Fruit fly (Drosophila melanogaster) whole organism, embryonic: ENCODE results near the gene CG14395.
A peak's percentile ranks its signal among the peaks of the same experiment; 100 is the strongest.

Source experiments
- Awh ChIP-seq: fragments of 200-800 bp; sonication (Bioruptor generic); IDR thresholded peaks from 2 replicates; pipeline ENCODE4, ENCODE4 v1.3.6; 2022; ENCODE audit warnings: missing biosample characterization, missing genetic modification characterization
- BEAF-32 ChIP-seq: fragments of 200-800 bp; sonication (Bioruptor generic); optimal IDR thresholded peaks from 3 replicates; lab custom pipeline; 2017; ENCODE audit warnings: missing biosample characterization, missing genetic modification characterization, mild to moderate bottlenecking, moderate library complexity, missing genetic modification reagents
- CG10209 ChIP-seq: fragments of 200-800 bp; sonication (Bioruptor generic); optimal IDR thresholded peaks from 3 replicates; lab custom pipeline; 2017; ENCODE audit warnings: missing biosample characterization, mild to moderate bottlenecking, missing genetic modification characterization, missing genetic modification reagents
- CG11398 ChIP-seq: fragments of 200-800 bp; sonication (Bioruptor generic); optimal IDR thresholded peaks from 2 replicates; lab custom pipeline; 2016; ENCODE audit warnings: missing biosample characterization, missing genetic modification characterization
- CG12104 ChIP-seq: fragments of 200-800 bp; sonication (Bioruptor generic); optimal IDR thresholded peaks from 3 replicates; lab custom pipeline; 2016; ENCODE audit warnings: missing biosample characterization, missing genetic modification characterization
- CG12391 ChIP-seq: fragments of 200-800 bp; sonication (Bioruptor generic); optimal IDR thresholded peaks from 3 replicates; lab custom pipeline; 2018; ENCODE audit warnings: missing biosample characterization, mild to moderate bottlenecking, missing genetic modification characterization, moderate library complexity
- CG12942 ChIP-seq: fragments of 200-800 bp; sonication (Bioruptor generic); optimal IDR thresholded peaks from 3 replicates; lab custom pipeline; 2016; ENCODE audit warnings: missing biosample characterization, missing genetic modification characterization
- CG13287 ChIP-seq: fragments of 200-800 bp; sonication (Bioruptor generic); IDR thresholded peaks from 2 replicates; pipeline ENCODE4 v1.3.6; 2022; ENCODE audit warnings: missing biosample characterization, missing genetic modification characterization; ENCODE audit not compliant: partially characterized antibody
- CG14014 ChIP-seq: fragments of 200-800 bp; sonication (Bioruptor generic); IDR thresholded peaks from 2 replicates; pipeline ENCODE4 v1.3.6; 2022; ENCODE audit warnings: missing biosample characterization, missing genetic modification characterization
- CG15479 ChIP-seq: fragments of 200-800 bp; sonication (Bioruptor generic); optimal IDR thresholded peaks from 3 replicates; lab custom pipeline; 2019; ENCODE audit warnings: missing biosample characterization, mild to moderate bottlenecking, missing genetic modification characterization, moderate library complexity
- CG15601 ChIP-seq: fragments of 200-800 bp; sonication (Bioruptor generic); optimal IDR thresholded peaks from 3 replicates; lab custom pipeline; 2019; ENCODE audit warnings: missing biosample characterization, mild to moderate bottlenecking, missing genetic modification characterization, moderate library complexity
- CG31224 ChIP-seq: fragments of 200-800 bp; sonication (Bioruptor generic); IDR thresholded peaks from 2 replicates; pipeline ENCODE4 v1.3.6; 2022; ENCODE audit warnings: missing biosample characterization, missing genetic modification characterization
- CG32532 ChIP-seq: fragments of 200-800 bp; sonication (Bioruptor generic); IDR thresholded peaks from 2 replicates; pipeline ENCODE4 v1.3.6; 2022; ENCODE audit warnings: missing biosample characterization, missing genetic modification characterization
- CG33557 ChIP-seq: fragments of 200-800 bp; sonication (Bioruptor generic); optimal IDR thresholded peaks from 2 replicates; lab custom pipeline; 2019; ENCODE audit warnings: missing biosample characterization, mild to moderate bottlenecking, missing genetic modification characterization, moderate library complexity
- CG3726 ChIP-seq: fragments of 200-800 bp; sonication (Bioruptor generic); IDR thresholded peaks from 3 replicates; pipeline ENCODE4, ENCODE4 v1.3.6; 2022; ENCODE audit warnings: missing biosample characterization, missing genetic modification characterization
- CG4424 ChIP-seq: fragments of 200-800 bp; sonication (Bioruptor generic); optimal IDR thresholded peaks from 3 replicates; lab custom pipeline; 2016; ENCODE audit warnings: missing biosample characterization, missing genetic modification characterization
- CG4820 ChIP-seq: fragments of 200-800 bp; sonication (Bioruptor generic); optimal IDR thresholded peaks from 3 replicates; lab custom pipeline; 2016; ENCODE audit warnings: missing biosample characterization, missing genetic modification characterization
- CG6813 ChIP-seq: fragments of 200-800 bp; sonication (Bioruptor generic); optimal IDR thresholded peaks from 2 replicates; lab custom pipeline; 2017; ENCODE audit warnings: missing biosample characterization, missing genetic modification characterization, mild to moderate bottlenecking, moderate library complexity, missing genetic modification reagents
- CG7372 ChIP-seq: fragments of 200-800 bp; sonication (Bioruptor generic); IDR thresholded peaks from 2 replicates; pipeline ENCODE4 v1.3.6; 2022; ENCODE audit warnings: missing biosample characterization, missing genetic modification characterization
- CG9932 ChIP-seq: fragments of 200-800 bp; sonication (Bioruptor generic); IDR thresholded peaks from 2 replicates; pipeline ENCODE4 v1.3.6; 2022; ENCODE audit warnings: missing biosample characterization, missing genetic modification characterization
- Doc3 ChIP-seq: fragments of 200-800 bp; sonication (Bioruptor generic); IDR thresholded peaks from 3 replicates; pipeline ENCODE4 v1.3.6; 2022; ENCODE audit warnings: missing biosample characterization, missing genetic modification characterization; ENCODE audit not compliant: partially characterized antibody
- Dp ChIP-seq: fragments of 200-800 bp; sonication (Bioruptor generic); optimal IDR thresholded peaks from 2 replicates; lab custom pipeline; 2018; ENCODE audit warnings: missing biosample characterization, mild to moderate bottlenecking, missing genetic modification characterization, moderate library complexity
- E2f2 ChIP-seq: fragments of 200-800 bp; sonication (Bioruptor generic); IDR thresholded peaks from 2 replicates; pipeline ENCODE4 v1.3.6; 2022; ENCODE audit warnings: missing biosample characterization, missing genetic modification characterization
- ERR ChIP-seq: fragments of 200-800 bp; sonication (Bioruptor generic); optimal IDR thresholded peaks from 2 replicates; lab custom pipeline; 2016; ENCODE audit warnings: missing biosample characterization, missing genetic modification characterization
- Fer2 ChIP-seq: fragments of 200-800 bp; sonication (Bioruptor generic); optimal IDR thresholded peaks from 2 replicates; lab custom pipeline; 2018; ENCODE audit warnings: missing biosample characterization, mild to moderate bottlenecking, missing genetic modification characterization, moderate library complexity
- Lhr ChIP-seq: fragments of 200-800 bp; sonication (Bioruptor generic); optimal IDR thresholded peaks from 3 replicates; lab custom pipeline; 2017; ENCODE audit warnings: mild to moderate bottlenecking, missing biosample characterization, missing genetic modification reagents, missing genetic modification characterization
- Mad ChIP-seq: fragments of 200-800 bp; sonication (Bioruptor generic); optimal IDR thresholded peaks from 2 replicates; lab custom pipeline; 2016; ENCODE audit warnings: missing biosample characterization, missing genetic modification characterization
- Poxn ChIP-seq: fragments of 200-800 bp; sonication (Bioruptor generic); IDR thresholded peaks from 2 replicates; pipeline ENCODE4 v1.3.6; 2022; ENCODE audit warnings: missing biosample characterization, missing genetic modification characterization
- Rfx ChIP-seq: fragments of 200-800 bp; sonication (Bioruptor generic); IDR thresholded peaks from 2 replicates; pipeline ENCODE4 v1.3.6; 2022; ENCODE audit warnings: missing biosample characterization, missing genetic modification characterization
- Scr ChIP-seq: fragments of 200-800 bp; sonication (Bioruptor generic); IDR thresholded peaks from 2 replicates; pipeline ENCODE4 v1.3.6; 2022; ENCODE audit warnings: missing biosample characterization, missing genetic modification characterization; ENCODE audit not compliant: partially characterized antibody
- Xrp1 ChIP-seq: fragments of 200-800 bp; sonication (Bioruptor generic); IDR thresholded peaks from 2 replicates; pipeline ENCODE4 v1.3.6; 2022; ENCODE audit warnings: missing biosample characterization, missing genetic modification characterization
- br ChIP-seq: fragments of >200 bp; optimal IDR thresholded peaks from 2 replicates; lab custom pipeline; 2017
- bsh ChIP-seq, 2 experiments: fragments of 200-800 bp; sonication (Bioruptor generic); optimal IDR thresholded peaks; 2 replicates each; lab custom pipeline; 2017 to 2018; ENCODE audit warnings: mild to moderate bottlenecking in 2 of 2, missing biosample characterization in 2 of 2, missing genetic modification characterization in 2 of 2, moderate library complexity in 1 of 2
- chif ChIP-seq, 2 experiments: fragments of 200-800 bp; sonication (Bioruptor generic); optimal IDR thresholded peaks; 3 replicates each; lab custom pipeline; 2016; ENCODE audit warnings: missing biosample characterization in 2 of 2, missing genetic modification characterization in 2 of 2
- cwo ChIP-seq: fragments of 200-800 bp; sonication (Bioruptor generic); optimal IDR thresholded peaks from 3 replicates; lab custom pipeline; 2017; ENCODE audit warnings: missing biosample characterization, missing genetic modification characterization, mild to moderate bottlenecking, moderate library complexity, missing genetic modification reagents
- dan ChIP-seq: fragments of 200-800 bp; sonication (Bioruptor generic); IDR thresholded peaks from 2 replicates; pipeline ENCODE4 v1.3.6; 2022; ENCODE audit warnings: missing biosample characterization, missing genetic modification characterization
- dati ChIP-seq: fragments of 200-800 bp; sonication (Bioruptor generic); IDR thresholded peaks from 2 replicates; pipeline ENCODE4 v1.3.6; 2022; ENCODE audit warnings: missing biosample characterization, missing genetic modification characterization
- dimm ChIP-seq: fragments of 200-800 bp; sonication (Bioruptor generic); IDR thresholded peaks from 2 replicates; pipeline ENCODE4 v1.3.6; 2022; ENCODE audit warnings: missing biosample characterization, missing genetic modification characterization
- disco-r ChIP-seq: fragments of 200-800 bp; sonication (Bioruptor generic); optimal IDR thresholded peaks from 2 replicates; lab custom pipeline; 2016; ENCODE audit warnings: missing biosample characterization, missing genetic modification characterization
- fd3F ChIP-seq: fragments of 200-800 bp; sonication (Bioruptor generic); optimal IDR thresholded peaks from 2 replicates; lab custom pipeline; 2018; ENCODE audit warnings: missing biosample characterization, mild to moderate bottlenecking, missing genetic modification characterization, moderate library complexity
- hth ChIP-seq: fragments of >200 bp; optimal IDR thresholded peaks from 2 replicates; lab custom pipeline; 2017; ENCODE audit warnings: inconsistent platforms
- mam ChIP-seq: fragments of 200-800 bp; sonication (Bioruptor generic); optimal IDR thresholded peaks from 3 replicates; lab custom pipeline; 2016; ENCODE audit warnings: missing biosample characterization, missing genetic modification characterization
- phol ChIP-seq: fragments of 200-800 bp; sonication (Bioruptor generic); optimal IDR thresholded peaks from 3 replicates; lab custom pipeline; 2018; ENCODE audit warnings: missing biosample characterization, mild to moderate bottlenecking, missing genetic modification characterization, moderate library complexity
- pnt ChIP-seq: fragments of 200-800 bp; sonication (Bioruptor generic); optimal IDR thresholded peaks from 3 replicates; lab custom pipeline; 2016; ENCODE audit warnings: missing biosample characterization, missing genetic modification characterization
- prd ChIP-seq, 3 experiments: fragments of >200 bp in 2 of 3; fragments of 200-800 bp in 1 of 3; sonication (Bioruptor generic) in 1 of 3; optimal IDR thresholded peaks in 2 of 3; IDR thresholded peaks in 1 of 3; 2 replicates in 2 of 3; 3 replicates in 1 of 3; pipeline versions ENCODE4 v1.3.6 to Lab custom; 2017 to 2022; ENCODE audit warnings: missing biosample characterization in 1 of 3, missing genetic modification characterization in 1 of 3
- salm ChIP-seq: fragments of 200-800 bp; sonication (Bioruptor generic); optimal IDR thresholded peaks from 2 replicates; lab custom pipeline; 2018; ENCODE audit warnings: missing biosample characterization, mild to moderate bottlenecking, missing genetic modification characterization
- sens ChIP-seq: fragments of 200-800 bp; sonication (Bioruptor generic); peaks from one replicate; lab custom pipeline; 2016; ENCODE audit warnings: missing biosample characterization, missing genetic modification characterization
- tna ChIP-seq: fragments of 200-800 bp; sonication (Bioruptor generic); IDR thresholded peaks from 2 replicates; pipeline ENCODE4 v1.3.6; 2022; ENCODE audit warnings: missing biosample characterization, missing genetic modification characterization; ENCODE audit not compliant: partially characterized antibody
- trem ChIP-seq: fragments of 200-800 bp; optimal IDR thresholded peaks from 3 replicates; lab custom pipeline; 2019; ENCODE audit warnings: missing biosample characterization, mild to moderate bottlenecking, missing genetic modification characterization, moderate library complexity
- tx ChIP-seq: fragments of 200-800 bp; sonication (Bioruptor generic); optimal IDR thresholded peaks from 2 replicates; lab custom pipeline; 2016; ENCODE audit warnings: missing biosample characterization, missing genetic modification characterization
- zfh1 ChIP-seq: fragments of 200-800 bp; sonication (Bioruptor generic); IDR thresholded peaks from 3 replicates; pipeline ENCODE4 v1.3.6; 2022; ENCODE audit warnings: missing biosample characterization, missing genetic modification characterization

The CG14395 gene

DNA sequence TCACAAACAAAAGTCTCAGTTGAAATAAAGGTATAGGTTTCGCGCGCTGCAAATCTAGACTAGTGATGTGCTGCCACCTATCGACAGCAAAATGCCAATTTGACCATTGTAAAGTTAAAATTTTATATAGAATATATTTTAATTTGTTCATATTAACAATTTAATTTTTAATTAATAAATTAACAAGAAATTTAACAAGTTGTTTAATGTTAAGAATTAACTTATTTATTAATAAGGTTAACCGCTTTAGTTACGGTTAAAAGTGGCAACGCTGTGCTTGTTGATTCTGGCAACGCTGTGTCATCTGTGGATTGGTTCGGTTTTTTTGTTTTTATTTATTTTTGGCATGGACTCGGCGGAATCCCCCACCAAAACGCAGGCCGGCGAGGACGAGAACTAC lies 32.3 kb upstream of the CG14395 start, which contains the start of gene Not10 (continued):
- TF ChIP-seq BEAF-32 (peak; percentile 72), dan (GFP tag; lab: Robert Waterston, UW) (no peak), br (lab: Kevin White, UChicago) (no peak), Fer2 (tag; lab: Kevin White, UChicago) (peak; percentile 54), Doc3 (peak; percentile 66; the same call in 2 of the 3 replicates), CG12391 (tag; lab: Kevin White, UChicago) (peak; percentile 77), disco-r (GFP tag; lab: Kevin White, UChicago) (no peak), cwo (no peak), CG6813 (no peak), Rfx (peak; percentile 52), CG15601 (tag; lab: Kevin White, UChicago) (peak; percentile 65), Xrp1 (GFP tag; lab: Robert Waterston, UW) (0 out of 2 replicates have a peak, but pooled peaks have one; percentile 27), mam (GFP tag; lab: Kevin White, UChicago) (no peak), fd3F (peak; percentile 32), prd (optimal IDR thresholded peaks at IDR 0.05; lab: Kevin White, UChicago) (no peak), prd (GFP tag; IDR thresholded peaks at IDR 0.05; lab: Robert Waterston, UW) (peak; percentile 60), tna (GFP tag; lab: Robert Waterston, UW) (no peak), CG11398 (GFP tag; lab: Kevin White, UChicago) (no peak), CG3726 (no peak), E2f2 (GFP tag; lab: Robert Waterston, UW) (peak; percentile 91), CG33557 (GFP tag; lab: Kevin White, UChicago) (peak; percentile 10), CG14014 (GFP tag; lab: Robert Waterston, UW) (0 out of 2 replicates have a peak, but pooled peaks have one; percentile 9), Dp (GFP tag; lab: Kevin White, UChicago) (peak; percentile 83), zfh1 (no peak), trem (tag; lab: Kevin White, UChicago) (peak; percentile 73), CG32532 (peak; percentile 52; the same call in 1 of the 2 replicates), sens (peak; percentile 13), Awh (GFP tag; lab: Robert Waterston, UW) (no peak), bsh (GFP tag; optimal IDR thresholded peaks at IDR 0.05; lab: Kevin White, UChicago) (peak in 1 of 2 experiments; percentile 29), tx (GFP tag; lab: Kevin White, UChicago) (no peak), CG12104 (GFP tag; lab: Kevin White, UChicago) (peak; percentile 5), CG7372 (GFP tag; lab: Robert Waterston, UW) (peak; percentile 32; the same call in 1 of the 2 replicates), CG15479 (GFP tag; lab: Kevin White, UChicago) (no peak), CG10209 (GFP tag; lab: Kevin White, UChicago) (peak; percentile 30), dimm (GFP tag; lab: Robert Waterston, UW) (no peak), ERR (GFP tag; lab: Kevin White, UChicago) (no peak), dati (GFP tag; lab: Robert Waterston, UW) (no peak), Lhr (peak; percentile 22), Scr (GFP tag; lab: Robert Waterston, UW) (peak; percentile 78), pnt (GFP tag; lab: Kevin White, UChicago) (no peak), phol (tag; lab: Kevin White, UChicago) (peak; percentile 62), CG4820 (GFP tag; lab: Kevin White, UChicago) (peak; percentile 2), chif (GFP tag; optimal IDR thresholded peaks at IDR 0.05; lab: Kevin White, UChicago) (no peak), CG9932 (peak; percentile 74), CG13287 (GFP tag; lab: Robert Waterston, UW) (peak; percentile 88), Poxn (GFP tag; lab: Robert Waterston, UW) (no peak), CG12942 (GFP tag; lab: Kevin White, UChicago) (peak; percentile 17), hth (lab: Kevin White, UChicago) (no peak), CG4424 (GFP tag; lab: Kevin White, UChicago) (peak; percentile 31), salm (tag; lab: Kevin White, UChicago) (no peak), CG31224 (no peak), Mad (GFP tag; lab: Kevin White, UChicago) (no peak)
